Worm (Caenorhabditis elegans): ENCODE results near the gene ttr-9.
A peak's percentile ranks its signal among the peaks of the same experiment; 100 is the strongest.

The ttr-9 gene

ce11 chrIV:9477135-9477928 is 28.8 kb downstream of the ttr-9 start, which contains the start of gene wrt-3 (continued):
- TF ChIP-seq Y56A3A.18 (GFP tag; IDR thresholded peaks at IDR 0.05) (no peak; the same call in 1 of the 2 replicates), C06A6.2 (GFP tag; conservative IDR thresholded peaks at IDR 0.05) (no peak), aptf-2 (GFP tag; conservative IDR thresholded peaks at IDR 0.05) (0 out of 2 replicates have a peak, but pooled peaks have one; percentile 15), Y67H2A.10 (GFP tag; conservative IDR thresholded peaks at IDR 0.05) (no peak), hlh-26 (GFP tag; conservative IDR thresholded peaks at IDR 0.05) (no peak), ccch-3 (GFP tag; optimal IDR thresholded peaks at IDR 0.05) (peak; percentile 41), B0019.2 (GFP tag; conservative IDR thresholded peaks at IDR 0.05) (0 out of 2 replicates have a peak, but pooled peaks have one; percentile 37), attf-5 (GFP tag; optimal IDR thresholded peaks at IDR 0.05) (no peak), F23B12.7 (tag; optimal IDR thresholded peaks at IDR 0.05; ENCODE audit: insufficient read depth) (peak; percentile 53), hrde-1 (tag; optimal IDR thresholded peaks at IDR 0.05; ENCODE audit: borderline replicate concordance) (peak; percentile 88), athp-1 (tag; optimal IDR thresholded peaks at IDR 0.05) (no peak), fkh-3 (tag; optimal IDR thresholded peaks at IDR 0.05) (peak; percentile 98), ceh-27 (GFP tag; optimal IDR thresholded peaks at IDR 0.05) (no peak), aptf-3 (GFP tag; IDR thresholded peaks at IDR 0.05) (peak; percentile 96), hmg-1.2 (GFP tag; IDR thresholded peaks at IDR 0.05) (peak; percentile 71), dpff-1 (tag; optimal IDR thresholded peaks at IDR 0.05) (peak; percentile 77), chd-7 (tag; optimal IDR thresholded peaks at IDR 0.05) (no peak), snpc-3.4 (tag; optimal IDR thresholded peaks at IDR 0.05) (peak; percentile 92), madf-3 (GFP tag; IDR thresholded peaks at IDR 0.05) (peak; percentile 84), hlh-12 (tag; optimal IDR thresholded peaks at IDR 0.05) (peak; percentile 90), F52B5.7 (tag; optimal IDR thresholded peaks at IDR 0.05) (peak; percentile 95), lag-1 (GFP tag; IDR thresholded peaks at IDR 0.05) (no peak), tbp1 (GFP tag; optimal IDR thresholded peaks at IDR 0.05) (peak; percentile 100), F22D6.2 (tag; optimal IDR thresholded peaks at IDR 0.05) (peak; percentile 22), K11D2.4 (GFP tag; IDR thresholded peaks at IDR 0.05) (no peak), nhr-90 (tag; optimal IDR thresholded peaks at IDR 0.05) (peak; percentile 96), bed-1 (GFP tag; IDR thresholded peaks at IDR 0.05) (no peak), bed-2 (GFP tag; IDR thresholded peaks at IDR 0.05) (no peak), lin-35 (GFP tag; optimal IDR thresholded peaks at IDR 0.05) (peak in 1 of 3 experiments; percentile 7), ama-1 (optimal IDR thresholded peaks at IDR 0.05) (no peak), ama-1 (GFP tag; optimal IDR thresholded peaks at IDR 0.05) (peak; percentile 74 to 96), tbx-9 (tag; optimal IDR thresholded peaks at IDR 0.05; ENCODE audit: borderline replicate concordance) (peak; percentile 62), efl-1 (GFP tag; optimal IDR thresholded peaks at IDR 0.05) (no peak), lin-40 (tag; optimal IDR thresholded peaks at IDR 0.05) (no peak), nhr-120 (GFP tag; IDR thresholded peaks at IDR 0.05) (0 out of 2 replicates have a peak, but pooled peaks have one; percentile 82), F33H1.4 (GFP tag; IDR thresholded peaks at IDR 0.05) (no peak), zfh-2 (GFP tag; conservative IDR thresholded peaks at IDR 0.05) (no peak), ceh-40 (GFP tag; IDR thresholded peaks at IDR 0.05) (peak; percentile 90), K12H6.12 (tag; optimal IDR thresholded peaks at IDR 0.05) (peak; percentile 56), ztf-6 (GFP tag; IDR thresholded peaks at IDR 0.05) (peak; percentile 35; the same call in 1 of the 2 replicates), T26A5.8 (tag; optimal IDR thresholded peaks at IDR 0.05) (peak; percentile 93), him-1 (tag; optimal IDR thresholded peaks at IDR 0.05) (peak; percentile 96), ztf-18 (tag; optimal IDR thresholded peaks at IDR 0.05) (peak; percentile 81), nfya-1 (tag; optimal IDR thresholded peaks at IDR 0.05; ENCODE audit: borderline replicate concordance, insufficient read depth) (no peak), snpc-4 (GFP tag; optimal IDR thresholded peaks at IDR 0.05) (peak; percentile 87), snpc-4 (tag; optimal IDR thresholded peaks at IDR 0.05) (peak; percentile 79 to 89 (median 86)), ztf-26 (tag; optimal IDR thresholded peaks at IDR 0.05) (peak; percentile 80)

All from whole organism, young adult.